Fruit fly (Drosophila melanogaster): ENCODE measurements around the gene Ptp61F.

Ptp61F gene

dm6 chr3L:1414032-1414431 lies 61.0 kb downstream of the Ptp61F start (continued):
- no peak for TF ChIP-seq fd64A (GFP tag; optimal IDR thresholded peaks at IDR 0.05)
- no peak for TF ChIP-seq CG12155 (GFP tag; optimal IDR thresholded peaks at IDR 0.05)
- TF ChIP-seq esg (GFP tag; conservative IDR thresholded peaks at IDR 0.05) = no peak
- no peak for TF ChIP-seq Opbp (GFP tag; IDR thresholded peaks at IDR 0.05; ENCODE audit: partially characterized antibody)
- TF ChIP-seq CG3407 (GFP tag; optimal IDR thresholded peaks at IDR 0.05) = peak; percentile 12
- TF ChIP-seq CG4360 (GFP tag; IDR thresholded peaks at IDR 0.05) = peak; percentile 48; the same call in 1 of the 2 replicates
- TF ChIP-seq Fer2 (tag; optimal IDR thresholded peaks at IDR 0.05) = no peak
- TF ChIP-seq tx (GFP tag; optimal IDR thresholded peaks at IDR 0.05) = no peak
- no peak for TF ChIP-seq CG9437 (GFP tag; optimal IDR thresholded peaks at IDR 0.05)
- TF ChIP-seq crol (GFP tag; IDR thresholded peaks at IDR 0.05) = peak; percentile 5; the same call in 1 of the 2 replicates
- peak; percentile 71 for TF ChIP-seq sim (GFP tag; IDR thresholded peaks at IDR 0.05)
- TF ChIP-seq CG32772 (GFP tag; IDR thresholded peaks at IDR 0.05) = 0 out of 2 replicates have a peak, but pooled peaks have one; percentile 43
- 0 out of 3 replicates have a peak, but pooled peaks have one; percentile 46 for TF ChIP-seq gce (GFP tag; IDR thresholded peaks at IDR 0.05)
- TF ChIP-seq insv (GFP tag; optimal IDR thresholded peaks at IDR 0.05) = no peak
- TF ChIP-seq CG16815 (GFP tag; optimal IDR thresholded peaks at IDR 0.05) = peak; percentile 63
- TF ChIP-seq az2 (GFP tag; optimal IDR thresholded peaks at IDR 0.05) = peak; percentile 44
- TF ChIP-seq gsb (GFP tag; IDR thresholded peaks at IDR 0.05) = 0 out of 2 replicates have a peak, but pooled peaks have one; percentile 18
- TF ChIP-seq zen (tag; optimal IDR thresholded peaks at IDR 0.05) = no peak
- peak; percentile 4 for TF ChIP-seq HLH54F (GFP tag; optimal IDR thresholded peaks at IDR 0.05)
- peak; percentile 8 for TF ChIP-seq Camta (GFP tag; optimal IDR thresholded peaks at IDR 0.05)
- no peak for TF ChIP-seq her (GFP tag; optimal IDR thresholded peaks at IDR 0.05)
- peak; percentile 12 for TF ChIP-seq gcm (GFP tag; optimal IDR thresholded peaks at IDR 0.05)
- TF ChIP-seq psq (GFP tag; optimal IDR thresholded peaks at IDR 0.05) = no peak
- no peak for TF ChIP-seq usp (GFP tag; optimal IDR thresholded peaks at IDR 0.05)
- TF ChIP-seq CG17359 (tag; optimal IDR thresholded peaks at IDR 0.05) = no peak
- no peak for TF ChIP-seq hbn (GFP tag; IDR thresholded peaks at IDR 0.05; ENCODE audit: partially characterized antibody)
- no peak for TF ChIP-seq ems (GFP tag; optimal IDR thresholded peaks at IDR 0.05)
- no peak for TF ChIP-seq Hmr (GFP tag; optimal IDR thresholded peaks at IDR 0.05)
- no peak for TF ChIP-seq CG15696 (tag; optimal IDR thresholded peaks at IDR 0.05)
- TF ChIP-seq pb (GFP tag; optimal IDR thresholded peaks at IDR 0.05) = no peak
- peak; percentile 51 for TF ChIP-seq Elba2 (GFP tag; optimal IDR thresholded peaks at IDR 0.05)
- TF ChIP-seq wek (GFP tag; optimal IDR thresholded peaks at IDR 0.05) = no peak
- TF ChIP-seq Ravus (GFP tag; IDR thresholded peaks at IDR 0.05) = no peak
- no peak for TF ChIP-seq NfI (GFP tag; optimal IDR thresholded peaks at IDR 0.05)
- TF ChIP-seq CG8388 (GFP tag; optimal IDR thresholded peaks at IDR 0.05) = peak; percentile 32
- peak; percentile 56 for TF ChIP-seq CG14667 (GFP tag; IDR thresholded peaks at IDR 0.05)
- peak; percentile 43; the same call in 1 of the 3 replicates for TF ChIP-seq CG34422 (GFP tag; IDR thresholded peaks at IDR 0.05)
- no peak for TF ChIP-seq CG7745 (tag; optimal IDR thresholded peaks at IDR 0.05)
- TF ChIP-seq Dek (tag; optimal IDR thresholded peaks at IDR 0.05) = no peak
- no peak for TF ChIP-seq sima (GFP tag; optimal IDR thresholded peaks at IDR 0.05)
- TF ChIP-seq CG3847 (GFP tag; IDR thresholded peaks at IDR 0.05) = no peak
- TF ChIP-seq nerfin-2 (GFP tag; IDR thresholded peaks at IDR 0.05; ENCODE audit: partially characterized antibody) = no peak
- TF ChIP-seq slp2 (GFP tag; optimal IDR thresholded peaks at IDR 0.05) = peak; percentile 22
- TF ChIP-seq CG4854 (GFP tag; optimal IDR thresholded peaks at IDR 0.05) = no peak
- TF ChIP-seq otp (GFP tag; IDR thresholded peaks at IDR 0.05) = peak; percentile 82
- TF ChIP-seq CG13287 (GFP tag; IDR thresholded peaks at IDR 0.05; ENCODE audit: partially characterized antibody) = no peak
- TF ChIP-seq YL-1 (GFP tag; optimal IDR thresholded peaks at IDR 0.05) = no peak
- peak; percentile 43 for TF ChIP-seq pnt (GFP tag; optimal IDR thresholded peaks at IDR 0.05)
- no peak for TF ChIP-seq Stat92E (GFP tag; optimal IDR thresholded peaks at IDR 0.05)
- no peak for TF ChIP-seq CG11085 (GFP tag; IDR thresholded peaks at IDR 0.05)
- peak; percentile 61 for TF ChIP-seq CG12391 (tag; optimal IDR thresholded peaks at IDR 0.05)
- TF ChIP-seq CTCF (GFP tag; optimal IDR thresholded peaks at IDR 0.05) = no peak

Data from whole organism, embryonic.